Worm (Caenorhabditis elegans): ENCODE results near the gene lgc-31.

lgc-31 gene

ce11 chrV:15484537-15484936 lies 37.3 kb downstream of the lgc-31 start, which contains the start of gene C06B8.3:
Gene C06B8.3 (minus strand): TSS chrV:15484637.
- no peak for TF ChIP-seq unc-55 (GFP tag; optimal IDR thresholded peaks at IDR 0.05)
- no peak for TF ChIP-seq ztf-11 (tag; optimal IDR thresholded peaks at IDR 0.05)
- TF ChIP-seq nhr-237 (tag; optimal IDR thresholded peaks at IDR 0.05): no peak
- no peak for TF ChIP-seq skn-1 (tag; optimal IDR thresholded peaks at IDR 0.05)
- TF ChIP-seq peb-1 (tag; optimal IDR thresholded peaks at IDR 0.05): no peak
- TF ChIP-seq blmp-1 (tag; optimal IDR thresholded peaks at IDR 0.05; ENCODE audit: insufficient read depth): no peak
- no peak for TF ChIP-seq mab-5 (tag; optimal IDR thresholded peaks at IDR 0.05)
- no peak for TF ChIP-seq nhr-12 (tag; optimal IDR thresholded peaks at IDR 0.05)
- TF ChIP-seq alr-1 (tag; optimal IDR thresholded peaks at IDR 0.05): no peak
- no peak for TF ChIP-seq lin-11 (tag; optimal IDR thresholded peaks at IDR 0.05)
- no peak for TF ChIP-seq ceh-16 (tag; optimal IDR thresholded peaks at IDR 0.05)

DNA sequence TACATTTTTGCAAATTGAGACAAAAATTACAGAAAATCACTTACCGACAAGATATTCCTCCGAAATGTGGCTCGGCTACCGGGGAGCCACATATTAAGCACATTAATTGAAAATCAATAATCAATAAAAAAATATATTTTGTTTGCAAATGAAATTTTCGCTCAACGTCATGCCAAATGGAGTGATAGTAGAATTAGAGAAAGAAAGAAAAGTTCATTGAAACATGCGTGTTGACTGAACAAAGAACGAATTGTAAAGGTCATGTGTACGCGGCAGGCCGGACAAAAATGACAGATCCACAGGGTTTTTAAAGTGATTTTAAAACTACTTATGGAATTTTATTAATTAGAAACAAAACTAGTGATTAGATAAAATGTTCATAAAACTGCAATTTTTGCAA lies 38.3 kb downstream of the lgc-31 start:
- TF ChIP-seq ceh-82 (tag; optimal IDR thresholded peaks at IDR 0.05) (no peak), ztf-4 (tag; optimal IDR thresholded peaks at IDR 0.05) (no peak), gmeb-1 (tag; optimal IDR thresholded peaks at IDR 0.05) (no peak), Y55F3AM.14 (GFP tag; optimal IDR thresholded peaks at IDR 0.05) (no peak), nhr-129 (tag; optimal IDR thresholded peaks at IDR 0.05) (no peak), mdl-1 (tag; optimal IDR thresholded peaks at IDR 0.05) (no peak), sma-3 (GFP tag; optimal IDR thresholded peaks at IDR 0.05) (no peak), nhr-6 (tag; optimal IDR thresholded peaks at IDR 0.05) (no peak), unc-39 (tag; optimal IDR thresholded peaks at IDR 0.05) (no peak), fos-1 (tag; optimal IDR thresholded peaks at IDR 0.05) (peak; percentile 15), sma-9 (GFP tag; optimal IDR thresholded peaks at IDR 0.05) (peak; percentile 59), sma-9 (tag; optimal IDR thresholded peaks at IDR 0.05) (no peak)

DNA sequence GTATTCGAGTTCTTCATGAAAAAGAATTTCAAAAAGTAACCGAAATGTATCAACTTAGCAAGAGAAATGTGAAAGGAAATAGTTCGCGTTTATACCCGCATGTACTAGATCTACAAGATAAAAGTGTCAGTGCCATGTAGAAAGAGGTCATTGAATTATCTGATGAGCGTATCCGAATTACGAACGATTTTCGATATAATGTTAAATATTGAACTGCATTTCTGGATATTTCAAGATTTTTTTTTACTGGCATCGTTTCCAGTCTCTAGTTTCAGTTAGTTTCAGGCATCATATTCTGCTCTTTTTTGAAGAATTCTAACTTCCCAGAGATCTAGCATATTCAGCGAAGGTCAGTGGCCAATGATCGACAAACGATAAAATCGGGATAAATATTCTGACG lies 40.4 kb downstream of the lgc-31 start, which contains the start of gene nhr-150:
Gene nhr-150, minus strand, starts transcription at position 92 of the 400 bp plus-strand sequence.
- TF ChIP-seq fos-1 (tag; optimal IDR thresholded peaks at IDR 0.05): no peak
- peak; percentile 50 for TF ChIP-seq sma-9 (GFP tag; optimal IDR thresholded peaks at IDR 0.05)
- no peak for TF ChIP-seq sma-9 (tag; optimal IDR thresholded peaks at IDR 0.05)

- TF ChIP-seq nhr-6 (tag; optimal IDR thresholded peaks at IDR 0.05) (no peak), C34F6.9 (tag; optimal IDR thresholded peaks at IDR 0.05) (no peak), unc-39 (tag; optimal IDR thresholded peaks at IDR 0.05) (no peak), ama-1 (optimal IDR thresholded peaks at IDR 0.05) (no peak), ceh-16 (tag; optimal IDR thresholded peaks at IDR 0.05) (no peak), sem-4 (tag; optimal IDR thresholded peaks at IDR 0.05) (no peak), nhr-10 (tag; optimal IDR thresholded peaks at IDR 0.05) (no peak), mbf-1 (tag; optimal IDR thresholded peaks at IDR 0.05) (no peak), Y55F3AM.14 (GFP tag; optimal IDR thresholded peaks at IDR 0.05) (no peak), nhr-11 (tag; optimal IDR thresholded peaks at IDR 0.05) (no peak), gmeb-1 (tag; optimal IDR thresholded peaks at IDR 0.05) (no peak), nhr-237 (tag; optimal IDR thresholded peaks at IDR 0.05) (no peak), sma-3 (GFP tag; optimal IDR thresholded peaks at IDR 0.05) (no peak), nhr-21 (tag; optimal IDR thresholded peaks at IDR 0.05) (no peak), zag-1 (tag; optimal IDR thresholded peaks at IDR 0.05) (no peak), ZK546.5 (tag; optimal IDR thresholded peaks at IDR 0.05) (no peak)
Measured at ce11 chrV:15480505-15481075, 41.2 kb downstream of the lgc-31 start.

ce11 chrV:15479825-15480224 lies 42.0 kb downstream of the lgc-31 start:
- no peak for TF ChIP-seq ama-1 (optimal IDR thresholded peaks at IDR 0.05)
- no peak for TF ChIP-seq dmd-4 (tag; optimal IDR thresholded peaks at IDR 0.05)
- TF ChIP-seq nhr-77 (tag; optimal IDR thresholded peaks at IDR 0.05): no peak
- TF ChIP-seq nhr-6 (tag; optimal IDR thresholded peaks at IDR 0.05): no peak
- no peak for TF ChIP-seq R02D3.7 (tag; optimal IDR thresholded peaks at IDR 0.05)
- no peak for TF ChIP-seq lin-13 (GFP tag; optimal IDR thresholded peaks at IDR 0.05)
- TF ChIP-seq skn-1 (tag; optimal IDR thresholded peaks at IDR 0.05): no peak
- TF ChIP-seq lin-11 (tag; optimal IDR thresholded peaks at IDR 0.05): no peak
- no peak for TF ChIP-seq lin-39 (tag; optimal IDR thresholded peaks at IDR 0.05)
- TF ChIP-seq alr-1 (tag; optimal IDR thresholded peaks at IDR 0.05): no peak
